Worm (Caenorhabditis elegans): ENCODE measurements around the gene mrg-1.

ce11 chrIII:12833079-12833478 is 41.4 kb downstream of the mrg-1 start:
- no peak for TF ChIP-seq nhr-76 (tag; optimal IDR thresholded peaks at IDR 0.05)
- no peak for TF ChIP-seq nhr-237 (tag; optimal IDR thresholded peaks at IDR 0.05)
- no peak for TF ChIP-seq lin-13 (tag; optimal IDR thresholded peaks at IDR 0.05)
- TF ChIP-seq pha-4 (tag; optimal IDR thresholded peaks at IDR 0.05), result no peak
- no peak for TF ChIP-seq mep-1 (tag; optimal IDR thresholded peaks at IDR 0.05)
- TF ChIP-seq lsy-2 (tag; optimal IDR thresholded peaks at IDR 0.05), result no peak
- no peak for TF ChIP-seq ces-1 (GFP tag; optimal IDR thresholded peaks at IDR 0.05)
- no peak for TF ChIP-seq lin-32 (GFP tag; optimal IDR thresholded peaks at IDR 0.05)
- TF ChIP-seq nhr-28 (tag; optimal IDR thresholded peaks at IDR 0.05), result no peak
- TF ChIP-seq snpc-4 (tag; optimal IDR thresholded peaks at IDR 0.05), result no peak
- TF ChIP-seq ztf-11 (tag; optimal IDR thresholded peaks at IDR 0.05), result no peak
- no peak for TF ChIP-seq nhr-12 (tag; optimal IDR thresholded peaks at IDR 0.05)
- no peak for TF ChIP-seq unc-39 (tag; optimal IDR thresholded peaks at IDR 0.05)
- no peak for TF ChIP-seq blmp-1 (tag; optimal IDR thresholded peaks at IDR 0.05)
